Fruit fly (Drosophila melanogaster): ENCODE data around the gene Hsp23.
A peak's percentile ranks its signal among the peaks of the same experiment; 100 is the strongest.

Gene Hsp23

DNA sequence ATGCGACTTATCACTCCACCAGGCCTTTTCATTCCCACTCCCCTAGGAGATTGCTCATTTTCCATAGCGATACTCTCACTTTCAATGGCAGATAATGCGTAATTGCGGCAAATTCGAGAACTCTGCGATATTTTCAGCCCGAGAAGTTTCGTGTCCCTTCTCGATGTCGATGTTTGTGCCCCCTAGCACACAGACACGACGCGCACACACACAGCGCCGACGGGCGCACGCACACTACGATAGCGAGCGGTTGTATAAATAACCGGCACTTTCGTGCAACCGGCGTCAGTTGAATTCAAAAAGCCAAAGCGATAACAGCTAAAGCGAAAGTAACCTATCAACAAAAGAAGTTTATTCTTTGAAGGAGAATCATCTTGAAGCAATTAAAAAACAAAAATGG, at the start of gene Hsp23 (continued):
- 0 out of 2 replicates have a peak, but pooled peaks have one; percentile 30 for TF ChIP-seq unc-4 (GFP tag; IDR thresholded peaks at IDR 0.05; ENCODE audit: partially characterized antibody)
- peak; percentile 27 for TF ChIP-seq BEAF-32 (GFP tag; optimal IDR thresholded peaks at IDR 0.05)
- no peak for TF ChIP-seq Nf-YA (GFP tag; IDR thresholded peaks at IDR 0.05)
- peak; percentile 17 for TF ChIP-seq CG10543 (GFP tag; optimal IDR thresholded peaks at IDR 0.05)
- no peak for TF ChIP-seq C15 (GFP tag; IDR thresholded peaks at IDR 0.05)
- peak; percentile 65 for TF ChIP-seq lbe (GFP tag; optimal IDR thresholded peaks at IDR 0.05)
- no peak for TF ChIP-seq CG17385 (GFP tag; optimal IDR thresholded peaks at IDR 0.05)
- TF ChIP-seq nerfin-1 (tag; optimal IDR thresholded peaks at IDR 0.05): peak; percentile 37
- TF ChIP-seq CG16779 (GFP tag; IDR thresholded peaks at IDR 0.05): no peak
- TF ChIP-seq bigmax (GFP tag; optimal IDR thresholded peaks at IDR 0.05): no peak
- TF ChIP-seq CG17612 (GFP tag; IDR thresholded peaks at IDR 0.05): no peak
- no peak for TF ChIP-seq chif (GFP tag; optimal IDR thresholded peaks at IDR 0.05)
- TF ChIP-seq Drgx (GFP tag; IDR thresholded peaks at IDR 0.05): peak; percentile 6; the same call in 1 of the 2 replicates
- TF ChIP-seq CG30431 (GFP tag; optimal IDR thresholded peaks at IDR 0.05): no peak
- no peak for TF ChIP-seq CG13775 (GFP tag; optimal IDR thresholded peaks at IDR 0.05)
- TF ChIP-seq pzg (GFP tag; optimal IDR thresholded peaks at IDR 0.05): peak; percentile 2
- TF ChIP-seq TFAM (GFP tag; optimal IDR thresholded peaks at IDR 0.05): no peak
- no peak for TF ChIP-seq CkIIα-i1 (GFP tag; IDR thresholded peaks at IDR 0.05)
- TF ChIP-seq Sin3A (optimal IDR thresholded peaks at IDR 0.05): no peak
- 0 out of 2 replicates have a peak, but pooled peaks have one; percentile 9 for TF ChIP-seq MBD-R2 (GFP tag; IDR thresholded peaks at IDR 0.05)
- peak; percentile 57; the same call in 2 of the 3 replicates for TF ChIP-seq CG6791 (GFP tag; IDR thresholded peaks at IDR 0.05; ENCODE audit: partially characterized antibody)
- no peak for TF ChIP-seq CG7357 (GFP tag; IDR thresholded peaks at IDR 0.05)
- peak; percentile 37; the same call in 1 of the 2 replicates for TF ChIP-seq amos (GFP tag; IDR thresholded peaks at IDR 0.05; ENCODE audit: partially characterized antibody)
- TF ChIP-seq row (GFP tag; IDR thresholded peaks at IDR 0.05): no peak; the same call in 2 of the 3 replicates
- no peak for TF ChIP-seq Ptx1 (GFP tag; IDR thresholded peaks at IDR 0.05)
- no peak for TF ChIP-seq Usf (GFP tag; optimal IDR thresholded peaks at IDR 0.05)
- no peak for TF ChIP-seq Ets65A (GFP tag)
- TF ChIP-seq CG12299 (tag; optimal IDR thresholded peaks at IDR 0.05): no peak
- TF ChIP-seq Opbp (GFP tag; IDR thresholded peaks at IDR 0.05; ENCODE audit: partially characterized antibody): peak; percentile 54; the same call in 2 of the 3 replicates
- no peak for TF ChIP-seq ap (GFP tag; IDR thresholded peaks at IDR 0.05)
- TF ChIP-seq CoRest (tag; optimal IDR thresholded peaks at IDR 0.05): no peak
- TF ChIP-seq gem (tag; optimal IDR thresholded peaks at IDR 0.05): no peak
- TF ChIP-seq wek (GFP tag; optimal IDR thresholded peaks at IDR 0.05): peak; percentile 5
- TF ChIP-seq luna (GFP tag; optimal IDR thresholded peaks at IDR 0.05): no peak
- TF ChIP-seq CG2129 (GFP tag; IDR thresholded peaks at IDR 0.05; ENCODE audit: partially characterized antibody): no peak
- TF ChIP-seq CG8359 (GFP tag; optimal IDR thresholded peaks at IDR 0.05; ENCODE audit: borderline replicate concordance): no peak
- no peak for TF ChIP-seq sens-2 (GFP tag; IDR thresholded peaks at IDR 0.05)
- TF ChIP-seq zfh2 (GFP tag; optimal IDR thresholded peaks at IDR 0.05): no peak
- peak; percentile 24 for TF ChIP-seq corto (GFP tag; optimal IDR thresholded peaks at IDR 0.05)
- TF ChIP-seq tx (GFP tag; optimal IDR thresholded peaks at IDR 0.05): no peak
- TF ChIP-seq Dll (GFP tag; IDR thresholded peaks at IDR 0.05; ENCODE audit: partially characterized antibody): peak; percentile 39; the same call in 1 of the 4 replicates
- TF ChIP-seq Deaf1 (tag; optimal IDR thresholded peaks at IDR 0.05): peak; percentile 77
- TF ChIP-seq dmrt11E (tag; optimal IDR thresholded peaks at IDR 0.05): no peak
- TF ChIP-seq Pdp1 (GFP tag; optimal IDR thresholded peaks at IDR 0.05): peak in 1 of 2 experiments; percentile 40
- TF ChIP-seq CG7271 (tag; optimal IDR thresholded peaks at IDR 0.05): no peak
- no peak for TF ChIP-seq E2f2 (GFP tag; IDR thresholded peaks at IDR 0.05)

All from whole organism, embryonic.